Fruit fly (Drosophila melanogaster): ENCODE measurements around the gene Cad87A.
"Not testable (repeated sequence)": the region's sequence is repeated elsewhere in the genome, so short reads cannot be mapped to it uniquely, and the experiment has no call there.

Gene Cad87A

dm6 chr3R:11957388-11957787 is 8.5 kb upstream of the Cad87A start:
- TF ChIP-seq CG34367 (tag; optimal IDR thresholded peaks at IDR 0.05) (no peak), fd96Ca (GFP tag; IDR thresholded peaks at IDR 0.05) (no peak), CG8301 (tag; optimal IDR thresholded peaks at IDR 0.05) (no peak), Ets98B (GFP tag; IDR thresholded peaks at IDR 0.05) (no peak), rn (GFP tag; IDR thresholded peaks at IDR 0.05) (no peak), CG12605 (GFP tag; IDR thresholded peaks at IDR 0.05) (no peak)

DNA sequence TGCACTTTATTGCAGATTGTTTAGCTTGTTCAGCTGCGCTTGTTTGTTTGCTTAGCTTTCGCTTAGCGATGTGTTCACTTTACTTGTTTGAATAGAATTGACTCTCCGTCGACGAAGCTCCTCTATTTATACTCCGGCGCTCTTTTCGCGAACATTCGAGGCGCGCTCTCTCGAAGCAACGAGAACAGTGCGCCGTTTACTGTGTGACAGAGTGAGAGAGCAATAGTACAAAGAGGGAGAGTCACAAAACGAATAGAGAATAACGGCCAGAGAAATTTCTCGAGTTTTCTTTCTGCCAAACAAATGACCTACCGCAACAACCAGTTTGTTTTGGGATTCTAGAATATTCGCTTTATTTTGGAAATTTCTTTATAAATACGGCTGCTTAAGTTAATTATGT is 7.5 kb upstream of the Cad87A start, which contains the start of gene Hsp70Aa:
TSS of gene Hsp70Aa (minus strand) at position 101 of the 400 bp plus-strand sequence.
- TF ChIP-seq CG10348, rn, CG12605 (GFP tag; IDR thresholded peaks at IDR 0.05): not testable (repeated sequence)

DNA sequence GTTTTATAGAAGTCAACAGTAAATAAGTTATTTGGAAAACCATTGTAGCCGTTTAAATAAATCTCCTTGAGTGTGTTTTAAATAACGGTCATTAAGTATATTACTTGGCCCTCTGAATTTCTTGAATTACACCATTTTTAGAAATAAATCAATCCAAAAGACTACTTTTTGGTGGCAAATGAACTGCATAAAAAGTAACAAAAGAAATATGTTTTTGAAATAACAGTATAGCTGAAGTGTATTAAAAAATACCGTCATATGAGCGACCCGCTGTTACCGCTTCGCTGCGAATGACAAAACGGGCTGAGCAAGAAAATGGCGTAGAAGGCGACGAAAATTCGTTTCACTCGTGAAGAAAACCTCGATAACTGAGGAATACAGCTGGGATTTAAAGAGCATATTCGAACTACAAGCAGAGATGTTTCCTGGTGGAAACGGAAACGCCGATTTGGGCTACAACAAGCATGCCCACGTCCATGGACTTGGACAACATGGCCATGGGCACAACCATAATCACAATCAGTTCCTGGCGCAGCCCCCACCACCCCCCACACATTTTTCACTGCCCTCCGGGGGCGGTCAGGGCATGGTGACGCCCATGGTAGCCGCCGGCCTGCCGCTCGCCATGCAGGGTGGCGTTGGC is 579 bp upstream of the Cad87A start, which contains the start of gene CG31211:
TSS of gene CG31211 (plus strand) at position 294 of the 643 bp plus-strand sequence.
- TF ChIP-seq gl (tag; optimal IDR thresholded peaks at IDR 0.05) (no peak), CG8159 (tag; optimal IDR thresholded peaks at IDR 0.05) (no peak), CG9948 (tag; optimal IDR thresholded peaks at IDR 0.05) (no peak), rn (GFP tag; IDR thresholded peaks at IDR 0.05) (no peak), CG17806 (tag; optimal IDR thresholded peaks at IDR 0.05) (no peak), CG13204 (GFP tag; optimal IDR thresholded peaks at IDR 0.05) (no peak), Pif1A (GFP tag; optimal IDR thresholded peaks at IDR 0.05) (no peak)

DNA sequence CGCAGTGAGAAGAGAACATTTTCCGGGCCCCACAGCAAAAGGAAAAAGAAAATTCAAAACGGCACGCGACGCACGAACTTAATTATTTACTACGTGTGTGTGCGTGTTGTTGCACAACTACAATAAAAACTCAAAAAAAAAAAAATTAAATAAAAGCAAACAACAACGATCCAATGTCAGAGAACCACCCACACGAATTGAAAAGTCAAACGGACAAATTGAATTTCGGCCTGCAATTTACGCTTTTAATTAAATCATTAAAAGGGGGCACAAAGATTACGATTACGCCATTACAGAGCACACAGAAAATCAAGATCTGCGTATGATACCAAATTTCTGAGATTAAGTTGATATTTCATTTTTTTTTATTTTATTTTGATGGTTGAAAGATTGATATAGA is 970 bp downstream of the Cad87A start:
- TF ChIP-seq CG14655 (GFP tag; optimal IDR thresholded peaks at IDR 0.05) (no peak), Pif1A (GFP tag; optimal IDR thresholded peaks at IDR 0.05) (no peak), CG8301 (tag; optimal IDR thresholded peaks at IDR 0.05) (no peak), CG34367 (tag; optimal IDR thresholded peaks at IDR 0.05) (no peak), CG9948 (tag; optimal IDR thresholded peaks at IDR 0.05) (no peak), CG10348 (GFP tag; IDR thresholded peaks at IDR 0.05) (no peak), CG12605 (GFP tag; IDR thresholded peaks at IDR 0.05) (no peak), gl (tag; optimal IDR thresholded peaks at IDR 0.05) (no peak), EcR (GFP tag; optimal IDR thresholded peaks at IDR 0.05) (no peak), Pif1B (GFP tag; optimal IDR thresholded peaks at IDR 0.05) (no peak), Snoo (tag; optimal IDR thresholded peaks at IDR 0.05) (no peak), CG8159 (tag; optimal IDR thresholded peaks at IDR 0.05) (no peak), fd96Ca (GFP tag; IDR thresholded peaks at IDR 0.05) (no peak)

- peak; percentile 24 for TF ChIP-seq CG13204 (GFP tag; optimal IDR thresholded peaks at IDR 0.05)
- TF ChIP-seq rn (GFP tag; IDR thresholded peaks at IDR 0.05): 0 out of 2 replicates have a peak, but pooled peaks have one; percentile 11
- peak; percentile 63 for TF ChIP-seq CG8301 (tag; optimal IDR thresholded peaks at IDR 0.05)
- peak; percentile 8 for TF ChIP-seq EcR (GFP tag; optimal IDR thresholded peaks at IDR 0.05)
- peak; percentile 69; the same call in 2 of the 3 replicates for TF ChIP-seq CG4496 (GFP tag; IDR thresholded peaks at IDR 0.05)
- TF ChIP-seq Pif1B (GFP tag; optimal IDR thresholded peaks at IDR 0.05): peak; percentile 48
- TF ChIP-seq CG34367 (tag; optimal IDR thresholded peaks at IDR 0.05): peak; percentile 60
- peak; percentile 38; the same call in 1 of the 2 replicates for TF ChIP-seq Ets98B (GFP tag; IDR thresholded peaks at IDR 0.05)
- TF ChIP-seq Snoo (tag; optimal IDR thresholded peaks at IDR 0.05): peak; percentile 69
- TF ChIP-seq CG15710 (tag; optimal IDR thresholded peaks at IDR 0.05): peak; percentile 63
- peak; percentile 68 for TF ChIP-seq CG8159 (tag; optimal IDR thresholded peaks at IDR 0.05)
- no peak for TF ChIP-seq D1 (tag; optimal IDR thresholded peaks at IDR 0.05)
- peak; percentile 59 for TF ChIP-seq CG9948 (tag; optimal IDR thresholded peaks at IDR 0.05)
- TF ChIP-seq fd96Ca (GFP tag; IDR thresholded peaks at IDR 0.05): peak; percentile 55; the same call in 2 of the 3 replicates
- no peak for TF ChIP-seq CG10348 (GFP tag; IDR thresholded peaks at IDR 0.05)
- peak; percentile 58 for TF ChIP-seq CG17806 (tag; optimal IDR thresholded peaks at IDR 0.05)
- TF ChIP-seq CG32121 (GFP tag; IDR thresholded peaks at IDR 0.05): no peak
- no peak for TF ChIP-seq CG14655 (GFP tag; optimal IDR thresholded peaks at IDR 0.05)
- TF ChIP-seq gl (tag; optimal IDR thresholded peaks at IDR 0.05): peak; percentile 61
- TF ChIP-seq CG12605 (GFP tag; IDR thresholded peaks at IDR 0.05): peak; percentile 32; the same call in 1 of the 2 replicates
- TF ChIP-seq Pif1A (GFP tag; optimal IDR thresholded peaks at IDR 0.05): peak; percentile 42
Observed at dm6 chr3R:11947079-11947869, 1.7 kb downstream of the Cad87A start.
